Worm (Caenorhabditis elegans): Measurements from ENCODE around the gene C35D10.6.

Gene C35D10.6

DNA sequence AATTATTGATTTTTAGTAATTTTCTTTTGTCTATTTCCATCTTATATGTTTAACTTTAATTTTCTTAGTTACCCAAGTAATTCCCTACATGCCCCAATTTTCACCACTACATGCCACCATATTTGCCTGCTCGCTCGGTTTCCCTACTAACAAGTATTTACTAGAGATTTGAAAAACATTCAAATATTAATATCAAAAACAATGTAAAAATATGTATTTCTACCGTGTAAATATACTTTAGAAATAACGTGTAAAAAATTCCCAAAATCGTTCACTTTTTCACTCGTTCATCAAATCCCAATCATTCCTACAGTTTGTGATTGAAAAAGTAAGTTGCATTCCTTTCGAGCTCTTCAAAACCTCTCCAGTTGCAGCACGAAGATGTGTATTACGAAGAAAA, 32.5 kb upstream of the C35D10.6 start, which contains the start of gene F26A1.3:
Gene F26A1.3, plus strand, starts transcription at position 301 of the 400 bp plus-strand sequence.
- TF ChIP-seq egl-27 (tag; optimal IDR thresholded peaks at IDR 0.05): no peak
- TF ChIP-seq pha-4 (tag; optimal IDR thresholded peaks at IDR 0.05): no peak
- TF ChIP-seq fkh-2 (tag; optimal IDR thresholded peaks at IDR 0.05): no peak
- TF ChIP-seq nfya-1 (tag; optimal IDR thresholded peaks at IDR 0.05; ENCODE audit: insufficient read depth): no peak

DNA sequence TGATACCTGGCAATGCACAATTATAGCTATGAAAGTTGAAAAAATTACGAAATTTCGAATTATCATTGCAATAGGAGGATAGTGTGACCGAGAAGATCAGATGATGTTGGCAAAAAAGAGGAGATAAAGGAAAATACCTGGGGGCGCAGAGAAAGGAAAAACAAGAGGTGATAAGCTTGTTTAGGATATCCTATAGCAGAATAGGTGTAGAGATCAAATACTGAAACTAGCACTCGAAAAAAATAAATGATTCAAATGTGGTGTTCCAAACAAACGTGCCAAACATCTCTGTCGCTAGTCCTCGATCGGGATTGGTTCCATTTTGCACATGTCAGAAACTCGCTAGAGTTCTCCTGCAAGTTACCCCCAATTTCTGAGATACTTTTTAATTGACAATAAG, 29.7 kb upstream of the C35D10.6 start, which contains the start of gene F26A1.9:
Gene F26A1.9, minus strand, starts transcription at position 101 of the 400 bp plus-strand sequence.
- TF ChIP-seq unc-62 (GFP tag; optimal IDR thresholded peaks at IDR 0.05) (no peak), unc-39 (tag; optimal IDR thresholded peaks at IDR 0.05) (no peak), egl-5 (tag; optimal IDR thresholded peaks at IDR 0.05) (no peak), hmg-11 (tag; optimal IDR thresholded peaks at IDR 0.05) (no peak), ceh-16 (tag; optimal IDR thresholded peaks at IDR 0.05) (no peak), aly-2 (tag; optimal IDR thresholded peaks at IDR 0.05) (no peak), elt-2 (tag; optimal IDR thresholded peaks at IDR 0.05) (no peak), lin-15B (tag; optimal IDR thresholded peaks at IDR 0.05) (no peak), lin-39 (tag; optimal IDR thresholded peaks at IDR 0.05) (no peak), sea-2 (GFP tag; optimal IDR thresholded peaks at IDR 0.05) (no peak), ceh-28 (tag; optimal IDR thresholded peaks at IDR 0.05) (no peak), skn-1 (tag; optimal IDR thresholded peaks at IDR 0.05) (no peak), pqm-1 (tag; optimal IDR thresholded peaks at IDR 0.05) (no peak), daf-12 (tag; optimal IDR thresholded peaks at IDR 0.05) (no peak), nhr-76 (tag; optimal IDR thresholded peaks at IDR 0.05) (no peak), nhr-12 (tag; optimal IDR thresholded peaks at IDR 0.05) (no peak), nhr-67 (tag; optimal IDR thresholded peaks at IDR 0.05) (no peak), mdl-1 (tag; optimal IDR thresholded peaks at IDR 0.05) (no peak), elt-3 (tag; optimal IDR thresholded peaks at IDR 0.05) (no peak)

DNA sequence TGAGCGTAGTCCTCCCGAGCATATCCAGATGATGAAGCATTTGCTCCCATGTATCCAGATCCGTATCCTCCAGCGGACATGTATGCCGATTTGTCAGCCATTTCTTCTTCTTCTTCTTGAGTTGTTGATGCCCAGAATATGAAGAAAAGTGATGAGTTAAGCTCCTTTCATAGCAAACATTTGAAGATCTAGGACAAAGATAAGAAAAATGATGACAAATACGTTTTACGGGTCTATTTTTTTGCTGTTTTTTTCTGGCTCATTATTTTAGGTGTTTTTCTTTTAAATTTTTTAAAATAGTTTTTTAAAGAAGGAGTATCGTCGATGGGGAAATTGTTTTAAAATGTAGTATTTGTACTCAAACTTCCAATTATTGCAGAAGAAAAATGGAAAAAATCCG, 28.9 kb upstream of the C35D10.6 start, which contains the start of gene nspd-9:
Gene nspd-9, minus strand, starts transcription at position 101 of the 400 bp plus-strand sequence.
- no peak for TF ChIP-seq eor-1 (tag; optimal IDR thresholded peaks at IDR 0.05)
- no peak for TF ChIP-seq nhr-12 (tag; optimal IDR thresholded peaks at IDR 0.05)
- no peak for TF ChIP-seq lsy-12 (tag; optimal IDR thresholded peaks at IDR 0.05)
- TF ChIP-seq R02D3.7 (tag; optimal IDR thresholded peaks at IDR 0.05): no peak
- no peak for TF ChIP-seq ceh-9 (tag; optimal IDR thresholded peaks at IDR 0.05)
- TF ChIP-seq nfya-1 (tag; optimal IDR thresholded peaks at IDR 0.05; ENCODE audit: insufficient read depth): no peak
- TF ChIP-seq nhr-25 (tag; optimal IDR thresholded peaks at IDR 0.05): no peak
- no peak for TF ChIP-seq mdl-1 (tag; optimal IDR thresholded peaks at IDR 0.05)
- TF ChIP-seq nhr-43 (tag; optimal IDR thresholded peaks at IDR 0.05; ENCODE audit: poor library complexity, severe bottlenecking): no peak
- TF ChIP-seq egl-5 (tag; optimal IDR thresholded peaks at IDR 0.05): no peak
- no peak for TF ChIP-seq hmg-11 (tag; optimal IDR thresholded peaks at IDR 0.05)
- no peak for TF ChIP-seq jun-1 (tag; optimal IDR thresholded peaks at IDR 0.05)
- no peak for TF ChIP-seq ama-1 (optimal IDR thresholded peaks at IDR 0.05)

DNA sequence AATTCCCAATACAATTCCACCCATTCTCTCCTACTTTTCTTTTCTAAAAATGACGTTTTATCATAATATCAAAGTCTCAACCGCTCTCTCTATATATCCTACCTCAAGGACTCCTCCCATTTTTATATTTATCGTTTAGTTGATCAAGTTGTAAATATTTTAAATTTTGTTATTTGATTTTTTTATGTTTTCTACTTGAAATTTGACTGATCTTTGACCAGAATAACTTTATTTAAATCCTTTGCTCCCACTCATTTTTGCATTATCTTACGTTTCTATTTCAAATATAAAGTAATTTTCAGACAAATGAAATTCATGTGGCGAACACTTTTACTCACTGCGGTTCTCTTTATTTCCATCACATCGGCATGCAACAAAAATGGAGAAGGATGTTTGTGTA, 21.7 kb upstream of the C35D10.6 start, which contains the start of the genes acbp-7 and F26A1.19:
Gene acbp-7, plus strand, starts transcription at position 301 of the 400 bp plus-strand sequence.
Gene F26A1.19, plus strand, starts transcription at position 303 of the 400 bp plus-strand sequence.
- TF ChIP-seq ceh-28 (tag; optimal IDR thresholded peaks at IDR 0.05): no peak
- TF ChIP-seq zag-1 (tag; optimal IDR thresholded peaks at IDR 0.05): no peak

DNA sequence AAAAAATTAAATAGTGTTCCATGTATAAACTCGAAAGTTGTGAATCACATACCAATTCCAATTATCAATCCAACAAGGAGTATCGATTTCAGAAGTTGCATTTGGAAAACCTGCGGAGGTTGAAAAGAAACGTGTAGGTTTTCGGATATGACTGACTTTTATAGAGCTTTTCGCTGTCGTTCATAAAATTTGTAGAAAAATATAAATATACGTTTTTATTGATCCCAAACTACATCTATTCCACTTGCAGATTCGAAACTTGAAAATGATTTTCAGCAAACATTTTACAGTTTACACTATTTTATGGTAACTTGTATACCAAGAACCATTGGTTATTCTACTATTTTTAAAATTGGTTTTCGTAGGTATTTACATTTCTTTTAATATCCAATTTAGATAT, 17.0 kb upstream of the C35D10.6 start, which contains the start of gene clec-156:
Gene clec-156, minus strand, starts transcription at position 101 of the 400 bp plus-strand sequence.
- TF ChIP-seq fos-1 (tag; optimal IDR thresholded peaks at IDR 0.05) (no peak), elt-3 (tag; optimal IDR thresholded peaks at IDR 0.05) (no peak), skn-1 (tag; optimal IDR thresholded peaks at IDR 0.05) (no peak), ceh-16 (tag; optimal IDR thresholded peaks at IDR 0.05) (no peak), nhr-11 (tag; optimal IDR thresholded peaks at IDR 0.05) (no peak), eor-1 (tag; optimal IDR thresholded peaks at IDR 0.05) (no peak), nhr-237 (tag; optimal IDR thresholded peaks at IDR 0.05) (no peak), nhr-76 (tag; optimal IDR thresholded peaks at IDR 0.05) (no peak), lin-39 (tag; optimal IDR thresholded peaks at IDR 0.05) (no peak), sea-2 (GFP tag; optimal IDR thresholded peaks at IDR 0.05) (no peak), elt-2 (tag; optimal IDR thresholded peaks at IDR 0.05) (no peak), aly-2 (tag; optimal IDR thresholded peaks at IDR 0.05) (no peak), egl-27 (tag; optimal IDR thresholded peaks at IDR 0.05) (no peak), zag-1 (tag; optimal IDR thresholded peaks at IDR 0.05) (no peak), fkh-10 (GFP tag; optimal IDR thresholded peaks at IDR 0.05) (no peak), fkh-2 (tag; optimal IDR thresholded peaks at IDR 0.05) (no peak), nhr-77 (tag; optimal IDR thresholded peaks at IDR 0.05) (no peak), ceh-9 (tag; optimal IDR thresholded peaks at IDR 0.05) (no peak)

All from whole organism, L3 larva.